Worm (Caenorhabditis elegans): Measurements from ENCODE around the gene F47F2.3.

DNA sequence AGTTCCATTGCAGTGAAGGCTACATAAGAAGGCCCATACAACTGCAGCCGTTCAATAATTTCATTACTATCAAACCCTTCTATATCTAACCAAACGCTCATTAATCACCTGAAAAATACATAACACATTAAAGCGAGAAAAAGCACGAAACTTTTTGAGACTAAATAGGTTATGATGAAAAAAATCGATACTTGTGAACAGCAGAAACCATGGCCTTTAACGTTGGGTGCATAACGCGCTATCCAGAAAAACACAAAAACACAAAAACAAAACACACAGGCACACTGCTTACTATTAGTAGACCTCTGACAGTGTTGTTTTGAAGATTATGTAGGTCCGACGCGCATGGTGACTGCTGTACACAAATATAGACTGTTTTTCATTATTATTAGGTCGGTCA lies 15.8 kb upstream of the F47F2.3 start, which contains the start of gene T22B2.5:
- TF ChIP-seq unc-62 (GFP tag; optimal IDR thresholded peaks at IDR 0.05), result no peak
- no peak for TF ChIP-seq nhr-237 (tag; optimal IDR thresholded peaks at IDR 0.05)
- TF ChIP-seq ama-1 (optimal IDR thresholded peaks at IDR 0.05), result no peak
- TF ChIP-seq fkh-10 (GFP tag; optimal IDR thresholded peaks at IDR 0.05), result no peak
- TF ChIP-seq nhr-28 (tag; optimal IDR thresholded peaks at IDR 0.05), result no peak

Data from whole organism, L3 larva.